Worm (Caenorhabditis elegans) whole organism, L3 larva: ENCODE results near the gene srt-53.

Source experiments
- ZK546.5 ChIP-seq: sonication (generic microtip); optimal IDR thresholded peaks from 2 replicates; lab custom pipeline; 2017; ENCODE audit warnings: missing biosample characterization, missing genetic modification characterization
- ceh-16 ChIP-seq: sonication (generic microtip); optimal IDR thresholded peaks from 2 replicates; lab custom pipeline; 2017; ENCODE audit warnings: missing biosample characterization, missing genetic modification characterization
- ceh-82 ChIP-seq: fragments of 150-350 bp; optimal IDR thresholded peaks from 2 replicates; lab custom pipeline; 2014; ENCODE audit warnings: missing biosample characterization, missing genetic modification characterization
- ceh-9 ChIP-seq: sonication (generic microtip); optimal IDR thresholded peaks from 2 replicates; lab custom pipeline; 2018; ENCODE audit warnings: missing biosample characterization, missing genetic modification characterization
- elt-2 ChIP-seq: sonication (generic microtip); optimal IDR thresholded peaks from 2 replicates; lab custom pipeline; 2016; ENCODE audit warnings: missing genetic modification reagents, mild to moderate bottlenecking, missing genetic modification characterization, missing compliant biosample characterization
- mdl-1 ChIP-seq: fragments of 150-350 bp; optimal IDR thresholded peaks from 2 replicates; lab custom pipeline; 2014; ENCODE audit warnings: missing biosample characterization, missing genetic modification characterization
- unc-62 ChIP-seq: fragments of 150-350 bp; sonication (generic microtip); optimal IDR thresholded peaks from 4 replicates; lab custom pipeline; 2014; ENCODE audit warnings: missing biosample characterization, missing genetic modification reagents, missing genetic modification characterization
- zag-1 ChIP-seq: fragments of 150-350 bp; optimal IDR thresholded peaks from 2 replicates; lab custom pipeline; 2014; ENCODE audit warnings: missing biosample characterization, missing genetic modification characterization

DNA sequence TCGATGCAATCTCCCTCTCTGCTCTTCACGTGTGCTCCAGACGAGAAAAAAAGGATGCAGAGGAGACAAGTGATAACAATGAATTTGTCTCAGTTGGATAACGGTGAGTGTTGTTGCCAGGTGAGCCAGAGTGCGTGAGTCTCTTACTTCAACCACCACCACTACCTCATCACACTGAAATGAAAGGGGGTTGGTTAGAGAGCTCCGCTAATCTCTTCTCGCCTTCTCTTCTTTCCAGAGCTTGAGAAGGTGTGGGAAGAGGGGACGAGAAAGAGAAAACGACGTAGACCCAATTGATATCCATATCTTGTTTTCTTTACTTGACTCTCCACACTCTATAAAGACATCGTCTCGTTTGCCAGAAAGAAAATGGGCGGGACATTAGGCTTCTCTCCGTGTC is 31.2 kb upstream of the srt-53 start:
- TF ChIP-seq ceh-9 (tag; lab: Kevin White, UChicago) = no peak
- no peak for TF ChIP-seq ceh-82 (tag; lab: Kevin White, UChicago)
- no peak for TF ChIP-seq zag-1 (tag; lab: Kevin White, UChicago)
- TF ChIP-seq ZK546.5 (tag; lab: Kevin White, UChicago) = no peak
- TF ChIP-seq elt-2 = no peak
- no peak for TF ChIP-seq mdl-1 (tag; lab: Kevin White, UChicago)
- TF ChIP-seq ceh-16 (tag; lab: Kevin White, UChicago) = no peak
- no peak for TF ChIP-seq unc-62 (GFP tag; lab: Kevin White, UChicago)
